Fruit fly (Drosophila melanogaster) whole organism, prepupa: ENCODE data around the gene Polr1B.

ENCODE experiments used
- CG11294 ChIP-seq: fragments of 200-800 bp; sonication (Bioruptor generic); IDR thresholded peaks from 2 replicates; pipeline ENCODE4 v1.3.6; 2022; ENCODE audit warnings: missing biosample characterization, missing genetic modification characterization
- CG34406 ChIP-seq: fragments of 200-800 bp; sonication (Bioruptor generic); optimal IDR thresholded peaks from 3 replicates; lab custom pipeline; 2016; ENCODE audit warnings: missing biosample characterization, missing genetic modification characterization
- CG6854 ChIP-seq: fragments of 200-800 bp; sonication (Bioruptor generic); optimal IDR thresholded peaks from 2 replicates; lab custom pipeline; 2017; ENCODE audit warnings: missing biosample characterization, mild to moderate bottlenecking, missing genetic modification characterization
- CG8119 ChIP-seq: fragments of 200-800 bp; sonication (Bioruptor generic); IDR thresholded peaks from 3 replicates; pipeline ENCODE4 v1.3.6; 2022; ENCODE audit warnings: missing biosample characterization, missing genetic modification characterization
- Ets21C ChIP-seq: fragments of 200-800 bp; sonication (Bioruptor generic); optimal IDR thresholded peaks from 3 replicates; lab custom pipeline; 2016; ENCODE audit warnings: missing biosample characterization, missing genetic modification characterization
- Gug ChIP-seq: fragments of 200-800 bp; sonication (Bioruptor generic); IDR thresholded peaks from 2 replicates; pipeline ENCODE4 v1.3.6; 2022; ENCODE audit warnings: missing biosample characterization, missing genetic modification characterization
- Hr38 ChIP-seq: sonication (Bioruptor generic); optimal IDR thresholded peaks from 2 replicates; lab custom pipeline; 2016; ENCODE audit warnings: missing biosample characterization, missing genetic modification characterization
- Met ChIP-seq: fragments of 200-800 bp; sonication (Bioruptor generic); optimal IDR thresholded peaks from 3 replicates; lab custom pipeline; 2016; ENCODE audit warnings: missing biosample characterization, missing genetic modification characterization
- dac ChIP-seq: fragments of 200-800 bp; sonication (Bioruptor generic); optimal IDR thresholded peaks from 2 replicates; lab custom pipeline; 2017; ENCODE audit warnings: missing biosample characterization, mild to moderate bottlenecking, missing genetic modification characterization
- fd85E ChIP-seq: fragments of 200-800 bp; sonication (Bioruptor generic); optimal IDR thresholded peaks from 3 replicates; lab custom pipeline; 2016; ENCODE audit warnings: missing biosample characterization, missing genetic modification characterization
- lz ChIP-seq: fragments of 200-800 bp; sonication (Bioruptor generic); optimal IDR thresholded peaks from 3 replicates; lab custom pipeline; 2016; ENCODE audit warnings: missing biosample characterization, missing genetic modification characterization
- spab ChIP-seq: fragments of 200-800 bp; sonication (Bioruptor generic); optimal IDR thresholded peaks from 2 replicates; lab custom pipeline; 2017; ENCODE audit warnings: missing biosample characterization, mild to moderate bottlenecking, missing genetic modification characterization, missing genetic modification reagents
- vri ChIP-seq: fragments of 200-800 bp; sonication (Bioruptor generic); optimal IDR thresholded peaks from 3 replicates; lab custom pipeline; 2016; ENCODE audit warnings: missing biosample characterization, mild to moderate bottlenecking, missing genetic modification characterization

DNA sequence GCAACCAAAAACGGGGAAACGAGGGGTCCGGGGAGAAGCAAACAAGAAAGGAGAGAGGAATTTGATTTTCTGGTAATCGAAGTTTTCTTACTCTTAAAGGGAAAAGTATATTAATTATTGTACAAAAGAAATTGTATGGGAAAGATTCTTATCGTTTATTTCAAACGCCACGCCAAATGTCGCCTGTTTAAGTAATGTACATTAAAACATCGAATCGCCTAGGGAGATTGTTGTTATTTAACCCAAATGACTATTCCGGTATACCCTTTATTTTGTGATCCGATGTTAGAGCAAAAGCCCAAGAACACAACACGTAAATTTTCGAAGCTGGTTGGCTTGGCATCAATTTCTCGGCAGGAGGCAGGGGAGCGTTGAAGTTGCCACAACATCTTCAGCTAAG lies 35.3 kb downstream of the Polr1B start:
- TF ChIP-seq dac (GFP tag; lab: Kevin White, UChicago) (peak; percentile 17), CG8119 (GFP tag; lab: Robert Waterston, UW) (peak; percentile 66), Gug (GFP tag; lab: Robert Waterston, UW) (peak; percentile 35), CG6854 (GFP tag; lab: Kevin White, UChicago) (peak; percentile 72), fd85E (GFP tag; lab: Kevin White, UChicago) (peak; percentile 20), Hr38 (GFP tag; lab: Kevin White, UChicago) (no peak), vri (GFP tag; lab: Kevin White, UChicago) (peak; percentile 91), spab (GFP tag; lab: Kevin White, UChicago) (peak; percentile 84), lz (peak; percentile 91), Ets21C (GFP tag; lab: Kevin White, UChicago) (peak; percentile 89), CG11294 (GFP tag; lab: Robert Waterston, UW) (peak; percentile 36; the same call in 1 of the 2 replicates), CG34406 (GFP tag; lab: Kevin White, UChicago) (peak; percentile 78), Met (GFP tag; lab: Kevin White, UChicago) (peak; percentile 94)
